Worm (Caenorhabditis elegans) whole organism, L4 larva: ENCODE measurements around the gene K08D12.3.

ENCODE experiments used
- F26F4.8 ChIP-seq: fragments of 200-800 bp; sonication (Bioruptor generic); conservative IDR thresholded peaks from 2 replicates; pipeline ENCODE4 v1.3.6; 2022; ENCODE audit warnings: missing genetic modification characterization, missing compliant biosample characterization
- F37D6.2 ChIP-seq: sonication (generic microtip); optimal IDR thresholded peaks from 2 replicates; lab custom pipeline; 2016; ENCODE audit warnings: mild to moderate bottlenecking, missing genetic modification characterization, missing compliant biosample characterization
- F44E2.7 ChIP-seq: fragments of 200-800 bp; sonication (Bioruptor generic); IDR thresholded peaks from 2 replicates; pipeline ENCODE4 v2.1.2; 2022; ENCODE audit warnings: missing genetic modification characterization, missing compliant biosample characterization
- R02D3.7 ChIP-seq: fragments of 150-350 bp; sonication (generic microtip); optimal IDR thresholded peaks from 3 replicates; lab custom pipeline; 2014; ENCODE audit warnings: missing biosample characterization, missing genetic modification characterization
- T20F7.1 ChIP-seq: fragments of 200-800 bp; sonication (Bioruptor generic); optimal IDR thresholded peaks from 2 replicates; lab custom pipeline; 2018; ENCODE audit warnings: mild to moderate bottlenecking, missing genetic modification characterization, missing compliant biosample characterization
- Y5F2A.4 ChIP-seq: fragments of 200-800 bp; sonication (Bioruptor generic); optimal IDR thresholded peaks from 2 replicates; lab custom pipeline; 2018; ENCODE audit warnings: mild to moderate bottlenecking, missing genetic modification characterization, missing compliant biosample characterization
- ZK337.2 ChIP-seq: fragments of 200-800 bp; sonication (Bioruptor generic); IDR thresholded peaks from 2 replicates; pipeline ENCODE4 v1.3.6; 2022; ENCODE audit warnings: missing genetic modification reagents, missing genetic modification characterization, missing compliant biosample characterization
- aha-1 ChIP-seq: fragments of 150-350 bp; peaks from one replicate; lab custom pipeline; 2014; ENCODE audit warnings: missing biosample characterization, missing genetic modification characterization
- attf-4 ChIP-seq: sonication (generic microtip); optimal IDR thresholded peaks from 3 replicates; lab custom pipeline; 2017; ENCODE audit warnings: missing biosample characterization, missing genetic modification characterization
- ceh-20 ChIP-seq: fragments of 200-800 bp; sonication (Bioruptor generic); IDR thresholded peaks from 2 replicates; pipeline ENCODE4 v1.3.6; 2022; ENCODE audit warnings: missing genetic modification reagents, missing genetic modification characterization, missing compliant biosample characterization
- ceh-28 ChIP-seq: fragments of 150-350 bp; optimal IDR thresholded peaks from 2 replicates; lab custom pipeline; 2014; ENCODE audit warnings: missing biosample characterization, missing genetic modification reagents, missing genetic modification characterization
- ceh-82 ChIP-seq: sonication (generic microtip); optimal IDR thresholded peaks from 2 replicates; lab custom pipeline; 2017; ENCODE audit warnings: missing biosample characterization, missing genetic modification characterization
- ctbp-1 ChIP-seq: fragments of 200-800 bp; sonication (Bioruptor generic); IDR thresholded peaks from 2 replicates; pipeline ENCODE4 v1.3.6; 2022; ENCODE audit warnings: missing genetic modification reagents, missing genetic modification characterization, missing compliant biosample characterization
- daf-16 ChIP-seq, 3 experiments: sonication (generic microtip); optimal IDR thresholded peaks; 2 replicates each; lab custom pipeline; 2016 to 2017; ENCODE audit warnings: missing genetic modification characterization in 3 of 3, missing genetic modification reagents in 3 of 3, mild to moderate bottlenecking in 2 of 3, missing compliant biosample characterization in 2 of 3, missing biosample characterization in 1 of 3, moderate library complexity in 1 of 3
- daf-19 ChIP-seq: fragments of 200-800 bp; sonication (Bioruptor generic); conservative IDR thresholded peaks from 2 replicates; pipeline ENCODE4 v1.3.6; 2022; ENCODE audit warnings: missing genetic modification characterization, missing compliant biosample characterization
- dmd-8 ChIP-seq: fragments of 200-800 bp; sonication (Bioruptor generic); IDR thresholded peaks from 2 replicates; pipeline ENCODE4 v1.3.6; 2022; ENCODE audit warnings: missing genetic modification characterization, missing compliant biosample characterization
- duxl-1 ChIP-seq: sonication (generic microtip); optimal IDR thresholded peaks from 2 replicates; lab custom pipeline; 2016; ENCODE audit warnings: mild to moderate bottlenecking, missing genetic modification characterization, moderate library complexity, missing compliant biosample characterization; ENCODE audit not compliant: poor library complexity
- egl-27 ChIP-seq: sonication (generic microtip); optimal IDR thresholded peaks from 3 replicates; lab custom pipeline; 2017; ENCODE audit warnings: missing biosample characterization, missing genetic modification reagents, missing genetic modification characterization
- egl-43 ChIP-seq: fragments of 200-800 bp; sonication (Bioruptor generic); IDR thresholded peaks from 2 replicates; pipeline ENCODE4 v1.3.6; 2022; ENCODE audit warnings: missing genetic modification reagents, missing genetic modification characterization, missing compliant biosample characterization
- gei-8 ChIP-seq: fragments of 200-800 bp; sonication (Bioruptor generic); optimal IDR thresholded peaks from 2 replicates; lab custom pipeline; 2018; ENCODE audit warnings: mild to moderate bottlenecking, missing genetic modification characterization, missing compliant biosample characterization
- hlh-11 ChIP-seq: fragments of 200-800 bp; sonication (Bioruptor generic); optimal IDR thresholded peaks from 2 replicates; lab custom pipeline; 2018; ENCODE audit warnings: mild to moderate bottlenecking, missing genetic modification characterization, missing compliant biosample characterization
- jun-1 ChIP-seq: fragments of 150-350 bp; optimal IDR thresholded peaks from 2 replicates; lab custom pipeline; 2014; ENCODE audit warnings: missing biosample characterization, missing genetic modification reagents, missing genetic modification characterization
- lin-13 ChIP-seq: fragments of 150-350 bp; optimal IDR thresholded peaks from 2 replicates; lab custom pipeline; 2014; ENCODE audit warnings: missing biosample characterization, missing genetic modification reagents, missing genetic modification characterization
- lin-15B ChIP-seq: fragments of 150-350 bp; sonication (generic microtip); optimal IDR thresholded peaks from 3 replicates; lab custom pipeline; 2014; ENCODE audit warnings: missing biosample characterization, missing genetic modification characterization
- lir-3 ChIP-seq: sonication (generic microtip); optimal IDR thresholded peaks from 2 replicates; lab custom pipeline; 2016; ENCODE audit warnings: mild to moderate bottlenecking, missing genetic modification characterization, missing compliant biosample characterization
- lsy-2 ChIP-seq, 2 experiments: fragments of 150-350 bp in 1 of 2; sonication (generic microtip) in 1 of 2; optimal IDR thresholded peaks; 2 replicates each; lab custom pipeline; 2014 to 2017; ENCODE audit warnings: missing biosample characterization in 2 of 2, missing genetic modification characterization in 2 of 2
- madf-5 ChIP-seq, 2 experiments: fragments of 200-800 bp; sonication (Bioruptor generic); IDR thresholded peaks; 2 replicates each; pipeline ENCODE4 v1.3.6; 2022; ENCODE audit warnings: missing compliant biosample characterization in 2 of 2, missing genetic modification characterization in 2 of 2
- madf-9 ChIP-seq: fragments of 200-800 bp; sonication (Bioruptor generic); conservative IDR thresholded peaks from 2 replicates; pipeline ENCODE4 v1.3.6; 2022; ENCODE audit warnings: missing genetic modification reagents, missing genetic modification characterization, missing compliant biosample characterization
- mdl-1 ChIP-seq, 2 experiments: fragments of 150-350 bp in 1 of 2; sonication (generic microtip) in 1 of 2; optimal IDR thresholded peaks; 2 replicates each; lab custom pipeline; 2014 to 2017; ENCODE audit warnings: missing biosample characterization in 2 of 2, missing genetic modification characterization in 2 of 2
- mep-1 ChIP-seq: fragments of 150-350 bp; sonication (generic microtip); optimal IDR thresholded peaks from 3 replicates; lab custom pipeline; 2014; ENCODE audit warnings: missing biosample characterization, missing genetic modification characterization
- mxl-2 ChIP-seq: fragments of 200-800 bp; sonication (Bioruptor generic); conservative IDR thresholded peaks from 2 replicates; pipeline ENCODE4 v1.3.6; 2022; ENCODE audit warnings: missing genetic modification reagents, missing genetic modification characterization, missing compliant biosample characterization
- nhr-111 ChIP-seq: fragments of 200-800 bp; sonication (Bioruptor generic); optimal IDR thresholded peaks from 2 replicates; lab custom pipeline; 2018; ENCODE audit warnings: mild to moderate bottlenecking, missing genetic modification characterization, missing compliant biosample characterization
- nhr-237 ChIP-seq: sonication (generic microtip); optimal IDR thresholded peaks from 2 replicates; lab custom pipeline; 2017; ENCODE audit warnings: missing biosample characterization, missing genetic modification characterization
- nhr-28 ChIP-seq: fragments of 150-350 bp; optimal IDR thresholded peaks from 2 replicates; lab custom pipeline; 2014; ENCODE audit warnings: missing biosample characterization, missing genetic modification characterization
- nhr-41 ChIP-seq: fragments of 200-800 bp; sonication (Bioruptor generic); IDR thresholded peaks from 2 replicates; pipeline ENCODE4 v1.3.6; 2022; ENCODE audit warnings: missing genetic modification reagents, missing genetic modification characterization, missing compliant biosample characterization
- nhr-42 ChIP-seq: fragments of 200-800 bp; sonication (Bioruptor generic); IDR thresholded peaks from 2 replicates; pipeline ENCODE4 v1.3.6; 2022; ENCODE audit warnings: missing genetic modification characterization, missing compliant biosample characterization
- nhr-48 ChIP-seq: sonication (generic microtip); optimal IDR thresholded peaks from 2 replicates; lab custom pipeline; 2016; ENCODE audit warnings: mild to moderate bottlenecking, missing genetic modification characterization, missing compliant biosample characterization
- nhr-6 ChIP-seq: fragments of 150-350 bp; optimal IDR thresholded peaks from 2 replicates; lab custom pipeline; 2014; ENCODE audit warnings: missing biosample characterization, missing genetic modification characterization
- nhr-77 ChIP-seq: fragments of 150-350 bp; optimal IDR thresholded peaks from 2 replicates; lab custom pipeline; 2014; ENCODE audit warnings: missing biosample characterization, missing genetic modification characterization
- pha-4 ChIP-seq, 2 experiments: fragments of 150-350 bp in 1 of 2; fragments of 200-800 bp in 1 of 2; sonication (Bioruptor generic) in 1 of 2; IDR thresholded peaks in 1 of 2; optimal IDR thresholded peaks in 1 of 2; 2 replicates each; pipeline versions ENCODE4 v1.3.6 to Lab custom; 2014 to 2022; ENCODE audit warnings: missing genetic modification characterization in 2 of 2, missing genetic modification reagents in 2 of 2, missing biosample characterization in 1 of 2, missing compliant biosample characterization in 1 of 2
- php-3 ChIP-seq: fragments of 200-800 bp; sonication (Bioruptor generic); IDR thresholded peaks from 2 replicates; pipeline ENCODE4 v1.3.6; 2022; ENCODE audit warnings: missing genetic modification reagents, missing genetic modification characterization, missing compliant biosample characterization
- rbr-2 ChIP-seq: sonication (generic microtip); optimal IDR thresholded peaks from 2 replicates; lab custom pipeline; 2016; ENCODE audit warnings: missing genotype, missing genetic modification characterization, missing compliant biosample characterization
- spr-1 ChIP-seq: sonication (generic microtip); optimal IDR thresholded peaks from 2 replicates; lab custom pipeline; 2016; ENCODE audit warnings: mild to moderate bottlenecking, missing genetic modification characterization, missing compliant biosample characterization
- spr-3 ChIP-seq: fragments of 200-800 bp; sonication (Bioruptor generic); optimal IDR thresholded peaks from 2 replicates; lab custom pipeline; 2018; ENCODE audit warnings: mild to moderate bottlenecking, missing genetic modification characterization, missing compliant biosample characterization
- tag-97 ChIP-seq: fragments of 200-800 bp; sonication (Bioruptor generic); IDR thresholded peaks from 2 replicates; pipeline ENCODE4 v1.3.6; 2022; ENCODE audit warnings: missing genetic modification characterization, missing compliant biosample characterization
- unc-39 ChIP-seq: sonication (generic microtip); optimal IDR thresholded peaks from 2 replicates; lab custom pipeline; 2017; ENCODE audit warnings: missing biosample characterization, missing genetic modification characterization
- vab-7 ChIP-seq: fragments of 200-800 bp; sonication (Bioruptor generic); IDR thresholded peaks from 2 replicates; pipeline ENCODE4 v1.3.6; 2022; ENCODE audit warnings: missing genetic modification reagents, missing genetic modification characterization, missing compliant biosample characterization
- zfp-3 ChIP-seq: fragments of 200-800 bp; sonication (Bioruptor generic); conservative IDR thresholded peaks from 2 replicates; pipeline ENCODE4 v1.3.6; 2022; ENCODE audit warnings: missing genetic modification reagents, missing genetic modification characterization, missing compliant biosample characterization
- zip-2 ChIP-seq: fragments of 150-350 bp; optimal IDR thresholded peaks from 2 replicates; lab custom pipeline; 2014; ENCODE audit warnings: missing biosample characterization, missing genetic modification characterization
- ztf-7 ChIP-seq: fragments of 150-350 bp; optimal IDR thresholded peaks from 2 replicates; lab custom pipeline; 2014; ENCODE audit warnings: missing biosample characterization, missing genetic modification characterization

Gene K08D12.3

DNA sequence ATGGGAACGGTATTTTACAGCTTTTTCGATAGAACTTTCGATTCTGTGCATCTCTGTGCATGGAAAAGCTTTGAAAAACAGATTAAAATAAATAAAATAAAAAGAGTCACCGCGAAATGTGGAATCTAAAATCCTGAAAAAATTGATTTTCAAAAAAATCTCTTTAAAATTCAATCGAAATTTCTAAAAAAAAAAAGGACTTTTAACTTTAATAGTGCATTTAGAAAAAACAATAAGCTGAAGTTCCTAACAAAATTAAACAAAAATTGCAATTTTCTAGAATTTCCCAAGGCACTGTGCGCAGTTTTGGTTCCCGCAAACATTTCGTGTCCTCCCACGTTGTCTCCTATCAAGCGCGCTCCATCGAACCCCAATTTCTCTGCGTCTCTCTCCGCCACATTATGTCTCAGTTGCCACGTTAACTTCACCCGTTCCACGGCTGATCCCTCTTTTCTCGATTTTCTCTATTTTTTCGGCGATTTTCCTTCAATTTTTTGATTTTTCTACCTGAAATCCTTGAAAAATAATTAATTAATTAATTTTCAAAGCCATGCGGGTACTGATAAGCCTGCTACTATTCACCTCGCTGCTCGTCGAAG, 35.5 kb downstream of the K08D12.3 start, which contains the start of the genes Y41D4A.6 and Y41D4A.4:
TSS of gene Y41D4A.6 (minus strand) at position 51 of the 599 bp plus-strand sequence.
TSS of gene Y41D4A.4 (plus strand) at position 549 of the 599 bp plus-strand sequence.
- no peak for TF ChIP-seq nhr-111 (GFP tag; lab: Kevin White, UChicago)
- TF ChIP-seq F37D6.2 = peak; percentile 54
- TF ChIP-seq ztf-7 (tag; lab: Kevin White, UChicago) = peak; percentile 10
- peak; percentile 43 for TF ChIP-seq spr-1 (tag; lab: Kevin White, UChicago)
- peak; percentile 31 for TF ChIP-seq nhr-48 (tag; lab: Kevin White, UChicago)
- no peak for TF ChIP-seq ceh-82 (tag; lab: Kevin White, UChicago)
- TF ChIP-seq tag-97 (GFP tag; lab: Robert Waterston, UW) = no peak
- no peak for TF ChIP-seq ceh-28
- peak; percentile 81 for TF ChIP-seq madf-9 (GFP tag; lab: Robert Waterston, UW)
- no peak for TF ChIP-seq F44E2.7 (GFP tag; lab: Robert Waterston, UW)
- TF ChIP-seq lin-15B (tag; lab: Kevin White, UChicago) = peak; percentile 37
- TF ChIP-seq egl-43 (GFP tag; lab: Robert Waterston, UW) = peak; percentile 64; the same call in 1 of the 2 replicates
- no peak for TF ChIP-seq zfp-3 (GFP tag; lab: Robert Waterston, UW)
- TF ChIP-seq ctbp-1 = peak; percentile 61; the same call in 1 of the 2 replicates
- TF ChIP-seq hlh-11 = peak; percentile 78
- TF ChIP-seq Y5F2A.4 = no peak
- 0 out of 4 replicates have a peak, but pooled peaks have one; percentile 8 to 47 for TF ChIP-seq madf-5 (GFP tag; IDR thresholded peaks at IDR 0.05; lab: Robert Waterston, UW)
- no peak for TF ChIP-seq jun-1 (tag; lab: Kevin White, UChicago)
- peak; percentile 86 for TF ChIP-seq ZK337.2 (GFP tag; lab: Robert Waterston, UW)
- no peak for TF ChIP-seq F26F4.8 (GFP tag; lab: Robert Waterston, UW)
- TF ChIP-seq lsy-2 (tag; optimal IDR thresholded peaks at IDR 0.05; lab: Kevin White, UChicago) = peak; percentile 3 to 83
- TF ChIP-seq mxl-2 (GFP tag; lab: Robert Waterston, UW) = no peak
- no peak for TF ChIP-seq duxl-1 (tag; lab: Kevin White, UChicago)
- TF ChIP-seq daf-19 (GFP tag; lab: Robert Waterston, UW) = no peak
- TF ChIP-seq egl-27 = no peak
- peak; percentile 73 for TF ChIP-seq T20F7.1 (GFP tag; lab: Kevin White, UChicago)
- peak; percentile 81 for TF ChIP-seq nhr-28 (tag; lab: Kevin White, UChicago)
- peak; percentile 78 for TF ChIP-seq lin-13
- TF ChIP-seq unc-39 = no peak
- TF ChIP-seq php-3 = 0 out of 2 replicates have a peak, but pooled peaks have one; percentile 24
- TF ChIP-seq lir-3 (tag; lab: Kevin White, UChicago) = peak; percentile 36
- TF ChIP-seq ceh-20 (GFP tag; lab: Robert Waterston, UW) = peak; percentile 69
- no peak for TF ChIP-seq attf-4 (tag; lab: Kevin White, UChicago)
- TF ChIP-seq vab-7 (GFP tag; lab: Robert Waterston, UW) = peak; percentile 87
- no peak for TF ChIP-seq daf-16 (GFP tag; optimal IDR thresholded peaks at IDR 0.05; lab: Kevin White, UChicago)
- TF ChIP-seq daf-16 (tag; optimal IDR thresholded peaks at IDR 0.05; lab: Kevin White, UChicago) = peak; percentile 19
- TF ChIP-seq nhr-77 = peak; percentile 77
- TF ChIP-seq gei-8 (GFP tag; lab: Kevin White, UChicago) = no peak
- TF ChIP-seq nhr-237 (tag; lab: Kevin White, UChicago) = no peak
- TF ChIP-seq zip-2 (tag; lab: Kevin White, UChicago) = no peak
- peak; percentile 73 for TF ChIP-seq nhr-6 (tag; lab: Kevin White, UChicago)
- peak; percentile 87 for TF ChIP-seq rbr-2
- no peak for TF ChIP-seq dmd-8
- TF ChIP-seq mdl-1 (tag; optimal IDR thresholded peaks at IDR 0.05; lab: Kevin White, UChicago) = peak; percentile 40 to 78
- TF ChIP-seq mep-1 (tag; lab: Kevin White, UChicago) = peak; percentile 89
- TF ChIP-seq spr-3 = no peak
- no peak for TF ChIP-seq R02D3.7 (tag; lab: Kevin White, UChicago)
- TF ChIP-seq aha-1 (tag; lab: Kevin White, UChicago) = peak; percentile 95
- TF ChIP-seq pha-4 (GFP tag; IDR thresholded peaks at IDR 0.05; lab: Robert Waterston, UW) = 0 out of 2 replicates have a peak, but pooled peaks have one; percentile 54
- peak; percentile 54 for TF ChIP-seq pha-4 (tag; optimal IDR thresholded peaks at IDR 0.05; lab: Kevin White, UChicago)
- TF ChIP-seq nhr-41 (GFP tag; lab: Robert Waterston, UW) = no peak
- TF ChIP-seq nhr-42 (GFP tag; lab: Robert Waterston, UW) = peak; percentile 26; the same call in 1 of the 2 replicates
